Worm (Caenorhabditis elegans) whole organism, L4 larva: ENCODE measurements around the gene Y37E11AL.12.

Source experiments
- F44E2.7 ChIP-seq: fragments of 200-800 bp; sonication (Bioruptor generic); IDR thresholded peaks from 2 replicates; pipeline ENCODE4 v2.1.2; 2022; ENCODE audit warnings: missing genetic modification characterization, missing compliant biosample characterization
- ceh-32 ChIP-seq: sonication (generic microtip); optimal IDR thresholded peaks from 2 replicates; lab custom pipeline; 2016; ENCODE audit warnings: mild to moderate bottlenecking, missing genetic modification characterization, missing compliant biosample characterization; ENCODE audit not compliant: poor library complexity
- dpl-1 ChIP-seq: fragments of 150-350 bp; optimal IDR thresholded peaks from 2 replicates; lab custom pipeline; 2014; ENCODE audit warnings: missing biosample characterization, missing genetic modification reagents, missing genetic modification characterization
- lin-1 ChIP-seq: fragments of 200-800 bp; sonication (Bioruptor generic); IDR thresholded peaks from 2 replicates; pipeline ENCODE4 v1.3.6; 2022; ENCODE audit warnings: missing genetic modification reagents, missing genetic modification characterization, missing compliant biosample characterization
- lin-13 ChIP-seq: fragments of 150-350 bp; optimal IDR thresholded peaks from 2 replicates; lab custom pipeline; 2014; ENCODE audit warnings: missing biosample characterization, missing genetic modification reagents, missing genetic modification characterization
- lin-29 ChIP-seq: fragments of 200-800 bp; sonication (Bioruptor generic); IDR thresholded peaks from 2 replicates; pipeline ENCODE4 v1.3.6; 2022; ENCODE audit warnings: missing genetic modification reagents, missing genetic modification characterization, missing compliant biosample characterization
- mep-1 ChIP-seq: fragments of 150-350 bp; sonication (generic microtip); optimal IDR thresholded peaks from 3 replicates; lab custom pipeline; 2014; ENCODE audit warnings: missing biosample characterization, missing genetic modification characterization
- mxl-3 ChIP-seq: fragments of 200-800 bp; sonication (Bioruptor generic); optimal IDR thresholded peaks from 2 replicates; lab custom pipeline; 2018; ENCODE audit warnings: mild to moderate bottlenecking, missing genetic modification characterization, missing compliant biosample characterization
- nhr-25 ChIP-seq: sonication (generic microtip); optimal IDR thresholded peaks from 2 replicates; lab custom pipeline; 2017; ENCODE audit warnings: missing genetic modification characterization, mild to moderate bottlenecking, missing compliant biosample characterization, antibody characterized with exemption, moderate library complexity, borderline replicate concordance; ENCODE audit not compliant: insufficient read depth
- nhr-77 ChIP-seq: fragments of 150-350 bp; optimal IDR thresholded peaks from 2 replicates; lab custom pipeline; 2014; ENCODE audit warnings: missing biosample characterization, missing genetic modification characterization

DNA sequence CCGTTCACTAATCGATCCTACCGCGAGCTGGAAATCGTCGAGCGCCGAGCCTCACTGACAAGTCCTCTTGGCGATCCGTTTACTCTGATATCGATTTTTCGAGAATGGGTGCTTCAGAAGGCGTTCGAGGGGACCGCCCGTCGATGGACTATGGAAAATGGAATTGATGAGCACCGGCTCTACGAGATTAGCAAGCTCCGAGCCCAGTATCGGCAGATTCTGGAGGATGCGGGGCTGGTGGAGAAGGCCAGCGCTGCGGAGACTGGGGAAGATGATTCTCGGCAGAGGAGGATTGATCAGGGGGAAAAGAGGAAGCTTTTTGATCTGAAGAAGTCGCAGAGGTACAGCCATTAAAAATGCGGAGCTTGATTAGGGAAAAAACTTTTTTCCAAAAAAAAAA, 29.6 kb upstream of the Y37E11AL.12 start:
- no peak for TF ChIP-seq F44E2.7 (GFP tag; lab: Robert Waterston, UW)
- no peak for TF ChIP-seq lin-29 (GFP tag; lab: Robert Waterston, UW)
- no peak for TF ChIP-seq lin-13 (GFP tag; lab: Kevin White, UChicago)
- TF ChIP-seq dpl-1 (GFP tag; lab: Kevin White, UChicago): no peak
- no peak for TF ChIP-seq mxl-3 (GFP tag; lab: Kevin White, UChicago)
- no peak for TF ChIP-seq lin-1 (GFP tag; lab: Robert Waterston, UW)
- no peak for TF ChIP-seq nhr-77 (tag; lab: Kevin White, UChicago)
- no peak for TF ChIP-seq mep-1
- TF ChIP-seq nhr-25 (tag; lab: Kevin White, UChicago): no peak
- TF ChIP-seq ceh-32: no peak
